Worm (Caenorhabditis elegans): ENCODE results near the gene C25A8.1.

DNA sequence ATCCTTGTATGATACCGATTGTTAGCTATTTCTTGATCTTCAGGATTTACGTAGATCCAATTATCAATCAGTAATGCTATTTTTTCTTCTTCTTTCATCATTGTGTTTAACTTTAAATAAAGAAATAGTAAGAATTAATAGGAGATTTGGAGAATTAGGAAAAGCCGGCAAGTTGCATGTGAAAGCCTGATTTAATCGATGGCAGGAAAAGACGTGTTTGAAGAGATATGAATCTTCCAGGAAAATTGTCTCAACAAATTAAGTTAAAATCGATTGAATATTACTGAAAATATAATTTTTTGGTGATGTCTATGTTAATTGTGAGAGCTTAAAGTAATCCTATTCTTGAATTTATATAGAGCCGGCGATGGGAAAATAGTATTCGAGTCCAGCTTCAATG, 39.7 kb upstream of the C25A8.1 start, which contains the start of gene ZK381.62:
- TF ChIP-seq mab-5 (tag; optimal IDR thresholded peaks at IDR 0.05) (no peak), nhr-76 (tag; optimal IDR thresholded peaks at IDR 0.05) (no peak), unc-62 (GFP tag; optimal IDR thresholded peaks at IDR 0.05) (no peak)
